Fruit fly (Drosophila melanogaster): Measurements from ENCODE around the gene sl.

The sl gene

DNA sequence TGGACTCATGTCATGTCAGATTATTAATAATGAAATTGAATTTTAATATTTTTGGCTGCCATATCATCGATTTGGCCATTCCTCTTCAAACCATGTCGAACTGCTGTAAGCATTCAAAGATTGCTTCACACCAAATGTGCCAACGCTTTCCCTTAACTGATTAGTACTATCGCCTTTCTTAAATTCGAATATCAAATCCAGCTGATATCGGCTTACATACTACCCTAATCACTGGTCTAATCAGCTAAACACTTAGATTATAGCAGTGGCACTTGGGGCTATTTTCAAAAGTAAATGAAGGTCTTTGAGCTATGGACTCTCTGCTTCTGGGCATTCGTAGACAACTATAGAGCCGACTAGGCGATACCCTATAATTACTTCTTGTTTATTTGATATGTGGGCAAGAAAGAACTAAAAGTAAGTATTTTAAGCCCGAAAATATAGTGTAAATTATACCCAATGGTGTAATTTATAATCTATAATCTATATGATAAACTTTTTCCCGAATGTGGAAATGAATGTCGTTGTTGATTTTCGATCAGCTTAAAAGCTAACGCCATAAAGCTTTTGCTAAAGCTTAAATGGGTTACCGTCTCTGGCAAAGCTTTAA lies 53.8 kb downstream of the sl start (continued):
- TF ChIP-seq HLH4C (GFP tag; IDR thresholded peaks at IDR 0.05; ENCODE audit: partially characterized antibody): no peak
- no peak for TF ChIP-seq CG7745 (tag; optimal IDR thresholded peaks at IDR 0.05)
- TF ChIP-seq az2 (GFP tag; optimal IDR thresholded peaks at IDR 0.05): peak; percentile 75
- TF ChIP-seq CG17612 (GFP tag; IDR thresholded peaks at IDR 0.05): no peak
- TF ChIP-seq sens (GFP tag): peak; percentile 92
- no peak for TF ChIP-seq CG2129 (GFP tag; IDR thresholded peaks at IDR 0.05; ENCODE audit: partially characterized antibody)
- TF ChIP-seq pfk (GFP tag; optimal IDR thresholded peaks at IDR 0.05): no peak
- TF ChIP-seq C15 (GFP tag; IDR thresholded peaks at IDR 0.05): 0 out of 3 replicates have a peak, but pooled peaks have one; percentile 29
- TF ChIP-seq HHEX (GFP tag; optimal IDR thresholded peaks at IDR 0.05): peak; percentile 77
- TF ChIP-seq CG3726 (GFP tag; IDR thresholded peaks at IDR 0.05): 0 out of 3 replicates have a peak, but pooled peaks have one; percentile 15
- peak; percentile 60 to 71 for TF ChIP-seq Pdp1 (GFP tag; optimal IDR thresholded peaks at IDR 0.05)
- TF ChIP-seq abd-A (tag; optimal IDR thresholded peaks at IDR 0.05): no peak
- TF ChIP-seq Hand (GFP tag; optimal IDR thresholded peaks at IDR 0.05): peak; percentile 65
- TF ChIP-seq CG13287 (GFP tag; IDR thresholded peaks at IDR 0.05; ENCODE audit: partially characterized antibody): no peak; the same call in 1 of the 2 replicates
- no peak for TF ChIP-seq Dp (GFP tag; optimal IDR thresholded peaks at IDR 0.05)
- peak; percentile 45 for TF ChIP-seq trh (GFP tag; optimal IDR thresholded peaks at IDR 0.05)
- TF ChIP-seq Antp (GFP tag; optimal IDR thresholded peaks at IDR 0.05): peak; percentile 17
- no peak for TF ChIP-seq amos (GFP tag; IDR thresholded peaks at IDR 0.05; ENCODE audit: partially characterized antibody)
- TF ChIP-seq dati (GFP tag; IDR thresholded peaks at IDR 0.05): no peak
- peak; percentile 60; the same call in 1 of the 2 replicates for TF ChIP-seq CG6272 (GFP tag; IDR thresholded peaks at IDR 0.05)
- peak; percentile 30 for TF ChIP-seq pb (GFP tag; optimal IDR thresholded peaks at IDR 0.05)
- TF ChIP-seq unpg (GFP tag; optimal IDR thresholded peaks at IDR 0.05): peak; percentile 89
- TF ChIP-seq maf-S (GFP tag; optimal IDR thresholded peaks at IDR 0.05): peak; percentile 45
- TF ChIP-seq CG6254 (GFP tag; optimal IDR thresholded peaks at IDR 0.05): peak; percentile 43
- no peak for TF ChIP-seq zen2 (GFP tag; IDR thresholded peaks at IDR 0.05; ENCODE audit: partially characterized antibody)
- no peak for TF ChIP-seq nerfin-2 (GFP tag; IDR thresholded peaks at IDR 0.05; ENCODE audit: partially characterized antibody)
- TF ChIP-seq CG11723 (GFP tag; optimal IDR thresholded peaks at IDR 0.05): peak; percentile 6
- TF ChIP-seq CG4617 (GFP tag; optimal IDR thresholded peaks at IDR 0.05; ENCODE audit: borderline replicate concordance): no peak
- peak; percentile 99 for TF ChIP-seq exex (tag; optimal IDR thresholded peaks at IDR 0.05)
- peak; percentile 53; the same call in 1 of the 2 replicates for TF ChIP-seq ssp (GFP tag; IDR thresholded peaks at IDR 0.05)
- no peak for TF ChIP-seq CG10565 (GFP tag; optimal IDR thresholded peaks at IDR 0.05)
- TF ChIP-seq Dref (GFP tag; IDR thresholded peaks at IDR 0.05): no peak
- TF ChIP-seq psq (GFP tag; optimal IDR thresholded peaks at IDR 0.05): no peak
- TF ChIP-seq PHDP (tag; optimal IDR thresholded peaks at IDR 0.05): peak; percentile 89
- TF ChIP-seq CG9215 (GFP tag; IDR thresholded peaks at IDR 0.05): peak; percentile 27; the same call in 1 of the 2 replicates
- TF ChIP-seq CG42726 (GFP tag; IDR thresholded peaks at IDR 0.05; ENCODE audit: partially characterized antibody): no peak
- TF ChIP-seq Myb (GFP tag; optimal IDR thresholded peaks at IDR 0.05): peak; percentile 24
- TF ChIP-seq ac (GFP tag; optimal IDR thresholded peaks at IDR 0.05): no peak
- peak; percentile 65 for TF ChIP-seq vfl (GFP tag; optimal IDR thresholded peaks at IDR 0.05)
- peak; percentile 68 for TF ChIP-seq CG18476 (GFP tag; optimal IDR thresholded peaks at IDR 0.05)
- no peak for TF ChIP-seq dmrt11E (tag; optimal IDR thresholded peaks at IDR 0.05)
- no peak for TF ChIP-seq MESR4 (GFP tag; optimal IDR thresholded peaks at IDR 0.05)
- peak; percentile 94 for TF ChIP-seq Med (GFP tag)
- peak; percentile 83 for TF ChIP-seq CG8924 (tag; optimal IDR thresholded peaks at IDR 0.05)
- TF ChIP-seq br (optimal IDR thresholded peaks at IDR 0.05): no peak
- TF ChIP-seq CG15073 (GFP tag; optimal IDR thresholded peaks at IDR 0.05): no peak
- peak; percentile 77 for TF ChIP-seq fd3F (GFP tag; optimal IDR thresholded peaks at IDR 0.05)
- TF ChIP-seq CG5245 (GFP tag; optimal IDR thresholded peaks at IDR 0.05): peak; percentile 49
- TF ChIP-seq ap (GFP tag; IDR thresholded peaks at IDR 0.05): peak; percentile 62; the same call in 1 of the 2 replicates

All from whole organism, embryonic.